Fruit fly (Drosophila melanogaster) S2 (cell line): ENCODE data around the gene Snx21.

Source experiments
- CG8478 ChIP-seq: fragments of >200 bp; optimal IDR thresholded peaks from 2 replicates; lab custom pipeline; 2018
- CTCF ChIP-seq, 2 experiments: fragments of >200 bp; optimal IDR thresholded peaks; 2 replicates each; lab custom pipeline; 2018

The Snx21 gene

DNA sequence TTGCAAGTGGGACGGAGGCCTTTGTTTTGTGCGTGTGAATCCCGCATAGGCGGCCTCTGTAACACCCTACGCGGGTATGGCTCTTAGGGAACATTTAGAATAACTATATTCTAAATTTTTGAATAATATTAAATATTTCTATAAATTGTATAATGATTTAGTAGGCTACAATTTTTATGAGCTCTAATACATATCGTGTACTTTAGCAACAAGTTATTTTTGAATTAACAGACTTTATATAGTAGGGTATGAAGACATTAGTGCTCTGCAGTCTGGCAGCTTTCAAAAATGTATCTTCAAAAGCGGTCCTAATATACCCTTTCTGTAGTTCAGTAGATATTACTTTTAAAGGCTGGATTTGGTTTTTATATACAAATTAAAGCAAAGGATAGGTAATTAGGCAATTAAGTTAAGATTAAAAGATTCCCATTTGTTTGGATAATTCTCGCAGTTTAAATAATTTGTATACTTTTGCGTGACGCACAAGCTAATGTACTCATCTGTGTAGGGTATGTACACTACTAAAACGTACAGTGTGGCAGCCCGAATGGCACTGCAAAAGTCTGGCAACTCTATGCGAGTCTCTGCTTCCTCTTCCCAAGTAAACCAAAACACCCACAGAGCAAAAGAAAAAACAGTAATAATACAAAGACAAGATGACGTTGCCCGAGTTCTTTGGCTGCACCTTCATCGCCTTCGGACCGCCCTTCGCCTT lies at the start of gene Snx21, which contains the start of gene aph-1:
Snx21 (minus strand) TSS at position 7 of the 715 bp plus-strand sequence.
aph-1 (plus strand) TSS at position 575 of the 715 bp plus-strand sequence.
- TF ChIP-seq CG8478, result no peak
- no peak for TF ChIP-seq CTCF (optimal IDR thresholded peaks at IDR 0.05; lab: Kevin White, UChicago)

DNA sequence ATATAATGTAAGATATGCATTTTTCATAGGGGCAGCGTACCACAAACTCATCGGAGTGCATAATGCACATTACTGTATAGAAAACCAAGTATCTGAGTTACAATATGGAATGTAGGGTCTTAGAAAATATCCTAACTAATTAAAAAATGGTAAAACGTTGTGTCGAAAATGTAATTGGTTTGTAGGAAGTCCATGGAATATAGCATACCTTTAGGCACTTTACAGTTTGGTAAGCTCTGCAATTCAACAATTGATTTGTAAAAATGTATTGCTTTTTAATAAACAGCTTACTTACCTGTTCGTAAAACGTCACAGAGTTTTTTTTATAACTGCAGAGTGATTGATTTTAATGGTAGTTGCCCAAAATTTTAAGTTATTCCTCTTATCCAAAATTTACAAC lies 46.7 kb upstream of the Snx21 start, which contains the start of gene CG2964:
CG2964 (plus strand) TSS at position 301 of the 400 bp plus-strand sequence.
- no peak for TF ChIP-seq CTCF (optimal IDR thresholded peaks at IDR 0.05; lab: Kevin White, UChicago)
- no peak for TF ChIP-seq CG8478

dm6 chr2L:2810831-2811230 lies 45.4 kb upstream of the Snx21 start:
- TF ChIP-seq CG8478, result no peak
- TF ChIP-seq CTCF (optimal IDR thresholded peaks at IDR 0.05; lab: Kevin White, UChicago), result no peak

- TF ChIP-seq CG8478 (no peak), CTCF (optimal IDR thresholded peaks at IDR 0.05; lab: Kevin White, UChicago) (no peak)
Observed at dm6 chr2L:2808038-2808699, 42.7 kb upstream of the Snx21 start.

DNA sequence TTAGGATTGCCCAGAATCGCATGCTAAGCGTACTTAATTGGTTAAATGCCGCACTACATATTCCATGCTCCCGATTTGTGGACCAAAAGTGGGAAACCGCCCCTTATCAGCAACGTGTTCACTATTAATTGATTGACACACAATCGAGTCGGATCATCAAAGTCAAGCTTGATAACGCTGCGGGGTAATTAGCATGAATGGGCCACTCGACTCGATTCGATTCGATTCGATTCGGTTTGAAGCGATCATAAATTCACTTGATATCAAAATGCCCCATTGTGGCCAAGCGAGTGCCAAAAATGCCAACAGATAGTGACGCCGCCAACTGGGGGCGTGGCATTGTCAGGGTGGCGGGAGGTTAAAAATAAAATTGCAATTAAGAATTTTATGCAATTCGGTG lies 42.1 kb upstream of the Snx21 start:
- TF ChIP-seq CTCF (optimal IDR thresholded peaks at IDR 0.05; lab: Kevin White, UChicago) (no peak), CG8478 (no peak)

- no peak for TF ChIP-seq CG8478
- TF ChIP-seq CTCF (optimal IDR thresholded peaks at IDR 0.05; lab: Kevin White, UChicago), result no peak
Observed at dm6 chr2L:2806190-2806763, 40.8 kb upstream of the Snx21 start.

DNA sequence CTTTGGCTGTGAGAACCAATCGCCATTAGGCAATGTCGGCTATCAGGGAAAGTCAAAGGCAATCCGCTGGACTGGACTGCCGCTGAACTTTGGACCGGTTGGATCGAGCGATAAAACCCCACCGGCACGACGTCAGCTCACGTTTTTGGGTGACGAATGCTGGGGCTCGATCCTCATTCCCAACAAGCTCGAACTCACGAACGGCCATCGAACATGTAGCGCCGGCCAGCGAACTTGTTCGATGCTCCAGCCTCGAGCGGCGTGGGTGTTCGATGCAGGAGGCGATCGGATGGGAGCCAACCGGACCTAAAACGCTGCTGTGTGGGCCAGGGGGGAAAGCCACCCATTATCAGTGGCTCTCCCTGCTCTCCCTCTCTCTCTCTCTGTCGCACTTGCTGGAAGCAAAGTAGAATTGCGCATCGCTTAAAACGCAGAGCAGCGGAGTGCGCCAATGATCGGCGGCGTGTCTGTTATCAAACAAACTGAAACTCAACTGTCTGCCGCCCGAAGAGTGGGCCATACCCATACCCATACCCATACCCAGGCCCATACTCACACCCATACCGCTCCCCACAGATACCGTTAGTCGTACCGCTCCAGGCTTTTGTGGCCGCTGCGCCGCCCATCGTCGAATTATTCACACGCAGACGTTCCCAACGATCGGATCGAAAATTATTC lies 39.3 kb upstream of the Snx21 start, which contains the start of gene daw:
daw (plus strand) TSS at position 628 of the 678 bp plus-strand sequence.
- TF ChIP-seq CG8478, result no peak
- no peak for TF ChIP-seq CTCF (optimal IDR thresholded peaks at IDR 0.05; lab: Kevin White, UChicago)

dm6 chr2L:2802527-2802926 lies 37.1 kb upstream of the Snx21 start:
- TF ChIP-seq CG8478 (no peak), CTCF (optimal IDR thresholded peaks at IDR 0.05; lab: Kevin White, UChicago) (no peak)

DNA sequence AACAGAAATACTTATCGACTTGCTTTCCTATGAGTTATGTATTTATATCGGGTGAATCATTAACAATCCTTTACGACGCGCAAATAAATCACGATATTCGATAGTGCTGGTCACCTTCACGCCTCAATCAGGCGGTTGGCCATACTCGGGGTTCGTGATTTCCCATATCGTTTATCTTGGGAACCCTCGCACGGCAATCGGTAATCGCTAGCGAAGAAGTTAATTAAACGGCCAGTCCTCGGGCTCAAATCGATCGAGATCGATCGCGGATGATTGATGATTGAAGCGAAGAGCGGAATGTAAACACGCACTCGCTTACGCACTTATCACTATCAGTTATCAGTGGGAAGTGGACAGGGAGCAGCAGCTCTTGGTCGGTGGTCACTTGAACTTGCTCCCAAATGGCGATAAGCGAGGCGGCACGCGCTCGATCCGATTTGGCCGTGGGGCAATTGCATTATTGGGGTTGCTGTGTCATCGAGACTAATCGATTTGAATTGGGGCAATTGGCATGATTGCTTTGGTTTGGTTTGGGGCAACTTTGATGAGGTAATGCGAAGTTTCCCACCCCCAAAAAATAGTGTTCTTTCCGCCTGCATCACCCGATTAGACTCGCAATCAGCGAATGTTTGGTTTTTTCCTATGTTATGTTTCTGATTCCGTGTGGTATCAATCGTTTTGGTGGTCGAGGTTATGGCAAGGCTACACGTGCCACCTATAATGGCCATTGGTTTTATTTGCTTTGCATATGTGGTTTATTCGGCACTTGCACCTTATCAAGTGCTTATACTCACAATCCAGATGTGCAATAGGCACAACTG lies 35.7 kb upstream of the Snx21 start:
- no peak for TF ChIP-seq CG8478
- TF ChIP-seq CTCF (optimal IDR thresholded peaks at IDR 0.05; lab: Kevin White, UChicago), result no peak

DNA sequence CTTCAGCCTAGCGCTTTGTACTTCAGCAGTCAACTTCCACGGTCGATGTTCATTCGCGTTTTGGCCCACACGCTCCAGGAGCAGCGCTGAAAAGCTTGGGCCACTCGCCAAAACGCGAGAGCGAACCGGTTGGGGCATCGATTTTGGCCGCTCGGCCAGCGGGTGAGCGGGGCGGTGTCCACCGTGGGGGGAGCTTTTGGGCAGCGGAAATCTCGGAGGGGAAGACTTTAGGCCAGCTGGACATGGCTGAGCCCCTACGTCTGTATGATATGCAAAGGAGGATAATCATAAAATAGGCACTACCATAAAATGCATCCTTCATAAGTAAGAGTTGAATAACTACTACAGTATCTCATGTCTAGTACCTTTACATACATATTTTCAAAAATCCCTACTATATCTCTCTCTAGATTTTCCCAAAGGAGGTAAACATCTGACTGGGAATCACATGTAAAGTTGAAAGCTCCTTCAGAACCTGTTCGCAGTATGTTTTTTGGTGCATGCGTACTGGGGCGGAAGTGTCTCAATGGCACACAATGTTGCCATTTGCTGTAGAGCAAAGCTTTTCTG lies 34.5 kb upstream of the Snx21 start, which contains the start of gene Syt1:
Syt1 (minus strand) TSS at position 71 of the 570 bp plus-strand sequence.
- TF ChIP-seq CTCF (optimal IDR thresholded peaks at IDR 0.05; lab: Kevin White, UChicago) (no peak), CG8478 (no peak)

- TF ChIP-seq CTCF (optimal IDR thresholded peaks at IDR 0.05; lab: Kevin White, UChicago), result no peak
- no peak for TF ChIP-seq CG8478
Observed at dm6 chr2L:2797186-2797585, 31.7 kb upstream of the Snx21 start.

DNA sequence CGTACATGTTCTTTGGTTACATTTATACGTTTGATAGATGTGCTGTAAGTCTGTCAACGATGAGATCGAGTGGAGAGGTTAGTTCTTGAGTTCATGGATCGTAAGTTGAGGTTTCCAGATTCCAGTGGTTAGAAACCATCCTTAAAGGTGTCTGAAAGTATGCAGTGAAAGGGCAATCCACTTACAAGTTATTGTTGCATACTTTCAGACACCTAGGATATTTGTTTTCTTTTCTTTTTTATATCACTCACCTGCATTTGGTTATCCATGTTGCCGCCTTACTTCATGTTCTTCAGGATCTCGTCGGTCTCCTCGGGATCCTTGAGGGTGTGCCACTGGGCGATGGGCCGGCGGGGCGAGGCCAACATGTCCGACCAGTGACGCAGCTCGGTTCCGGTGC lies 17.3 kb upstream of the Snx21 start:
- TF ChIP-seq CG8478, result no peak
- TF ChIP-seq CTCF (optimal IDR thresholded peaks at IDR 0.05; lab: Kevin White, UChicago), result no peak

dm6 chr2L:2771676-2772075 lies 6.2 kb upstream of the Snx21 start, which contains the start of gene CG15399:
Gene CG15399 (minus strand): TSS chr2L:2771776.
- no peak for TF ChIP-seq CG8478

dm6 chr2L:2769476-2770185 lies 4.2 kb upstream of the Snx21 start, which contains the start of the genes colt and HINT1:
Gene colt (minus strand): TSS chr2L:2770069.
Gene HINT1 (plus strand): TSS chr2L:2770135.
- no peak for TF ChIP-seq CG8478
- peak in 1 of 2 experiments; percentile 21 for TF ChIP-seq CTCF (optimal IDR thresholded peaks at IDR 0.05; lab: Kevin White, UChicago)
